Worm (Caenorhabditis elegans): ENCODE measurements around the gene C38C3.3.

The C38C3.3 gene

ce11 chrV:1521845-1522244 is 26.4 kb downstream of the C38C3.3 start, which contains the start of gene str-240:
TSS of gene str-240 (minus strand) at chrV:1521945.
- TF ChIP-seq ceh-22 (tag; optimal IDR thresholded peaks at IDR 0.05) (no peak), sox-2 (GFP tag; IDR thresholded peaks at IDR 0.05) (no peak), dve-1 (tag; optimal IDR thresholded peaks at IDR 0.05) (no peak), odd-2 (tag; optimal IDR thresholded peaks at IDR 0.05) (no peak), Y22D7AL.16 (tag; optimal IDR thresholded peaks at IDR 0.05) (no peak), lin-11 (tag; optimal IDR thresholded peaks at IDR 0.05) (no peak), npax-4 (tag; optimal IDR thresholded peaks at IDR 0.05) (no peak), ahr-1 (tag; optimal IDR thresholded peaks at IDR 0.05) (no peak), ceh-31 (tag; optimal IDR thresholded peaks at IDR 0.05) (no peak), ceh-9 (tag; optimal IDR thresholded peaks at IDR 0.05) (no peak)

- TF ChIP-seq sdc-2 (tag; optimal IDR thresholded peaks at IDR 0.05) = no peak
- TF ChIP-seq hlh-6 (tag; optimal IDR thresholded peaks at IDR 0.05) = no peak
- no peak for TF ChIP-seq eyg-1 (tag; optimal IDR thresholded peaks at IDR 0.05)
- no peak for TF ChIP-seq lim-6 (tag; optimal IDR thresholded peaks at IDR 0.05)
- no peak for TF ChIP-seq C08G9.2 (tag; optimal IDR thresholded peaks at IDR 0.05)
- no peak for TF ChIP-seq gmeb-2 (tag; optimal IDR thresholded peaks at IDR 0.05)
- no peak for TF ChIP-seq ceh-19 (GFP tag; optimal IDR thresholded peaks at IDR 0.05)
- no peak for TF ChIP-seq nfya-1 (tag; optimal IDR thresholded peaks at IDR 0.05)
- TF ChIP-seq elt-2 (tag; optimal IDR thresholded peaks at IDR 0.05) = no peak
- TF ChIP-seq mec-3 (tag; optimal IDR thresholded peaks at IDR 0.05; ENCODE audit: borderline replicate concordance) = no peak
- no peak for TF ChIP-seq ceh-31 (tag; optimal IDR thresholded peaks at IDR 0.05)
- no peak for TF ChIP-seq ets-4 (tag; optimal IDR thresholded peaks at IDR 0.05)
- TF ChIP-seq pha-4 (tag; optimal IDR thresholded peaks at IDR 0.05) = no peak
- no peak for TF ChIP-seq npax-4 (tag; optimal IDR thresholded peaks at IDR 0.05)
- no peak for TF ChIP-seq ceh-48 (tag; optimal IDR thresholded peaks at IDR 0.05)
- TF ChIP-seq ceh-2 (tag; optimal IDR thresholded peaks at IDR 0.05) = no peak
- no peak for TF ChIP-seq T23F11.4 (GFP tag; optimal IDR thresholded peaks at IDR 0.05)
- TF ChIP-seq ama-1 (optimal IDR thresholded peaks at IDR 0.05) = no peak
- TF ChIP-seq hlh-30 (tag; optimal IDR thresholded peaks at IDR 0.05; ENCODE audit: insufficient read depth) = no peak
Observed at ce11 chrV:1522485-1522884, 27.1 kb downstream of the C38C3.3 start, which contains the start of gene str-243. TSS of gene str-243 (plus strand) at chrV:1522785.

ce11 chrV:1527985-1528384 is 32.6 kb downstream of the C38C3.3 start, which contains the start of gene str-236:
TSS of gene str-236 (minus strand) at chrV:1528085.
- TF ChIP-seq che-1 (tag; optimal IDR thresholded peaks at IDR 0.05) = no peak
- TF ChIP-seq Y22D7AL.16 (tag; optimal IDR thresholded peaks at IDR 0.05) = no peak
- no peak for TF ChIP-seq ceh-45 (GFP tag; IDR thresholded peaks at IDR 0.05)
- TF ChIP-seq ceh-48 (tag; optimal IDR thresholded peaks at IDR 0.05) = no peak
- no peak for TF ChIP-seq pqm-1 (tag; optimal IDR thresholded peaks at IDR 0.05)
- no peak for TF ChIP-seq odd-2 (tag; optimal IDR thresholded peaks at IDR 0.05)
- TF ChIP-seq ceh-14 (tag; optimal IDR thresholded peaks at IDR 0.05) = no peak
- TF ChIP-seq ceh-22 (tag; optimal IDR thresholded peaks at IDR 0.05) = no peak
- no peak for TF ChIP-seq pha-4 (tag; optimal IDR thresholded peaks at IDR 0.05)
- no peak for TF ChIP-seq hlh-13 (GFP tag; optimal IDR thresholded peaks at IDR 0.05)
- TF ChIP-seq ama-1 (optimal IDR thresholded peaks at IDR 0.05) = no peak
- no peak for TF ChIP-seq elt-4 (tag; optimal IDR thresholded peaks at IDR 0.05)

ce11 chrV:1531159-1531558 is 35.7 kb downstream of the C38C3.3 start, which contains the start of gene K02H11.4:
TSS of gene K02H11.4 (minus strand) at chrV:1531259.
- TF ChIP-seq hlh-6 (tag; optimal IDR thresholded peaks at IDR 0.05) (no peak), pax-1 (tag; optimal IDR thresholded peaks at IDR 0.05) (no peak), gmeb-2 (tag; optimal IDR thresholded peaks at IDR 0.05) (no peak), C38D4.7 (GFP tag; optimal IDR thresholded peaks at IDR 0.05) (no peak), nhr-232 (tag; optimal IDR thresholded peaks at IDR 0.05) (no peak), ceh-19 (GFP tag; optimal IDR thresholded peaks at IDR 0.05) (no peak), ceh-14 (tag; optimal IDR thresholded peaks at IDR 0.05) (no peak), lim-6 (tag; optimal IDR thresholded peaks at IDR 0.05) (no peak), ceh-30 (tag; optimal IDR thresholded peaks at IDR 0.05) (no peak)

Measured in whole organism, late embryonic.